Fruit fly (Drosophila melanogaster): ENCODE measurements around the gene sba.

- TF ChIP-seq CG5204 (GFP tag; optimal IDR thresholded peaks at IDR 0.05) (no peak), CG14711 (tag; optimal IDR thresholded peaks at IDR 0.05) (no peak), Hr96 (GFP tag; optimal IDR thresholded peaks at IDR 0.05) (no peak), ovo (GFP tag; optimal IDR thresholded peaks at IDR 0.05) (peak; percentile 27), CG1620 (GFP tag; optimal IDR thresholded peaks at IDR 0.05) (no peak), CG11617 (GFP tag; optimal IDR thresholded peaks at IDR 0.05) (no peak), CG7045 (GFP tag; optimal IDR thresholded peaks at IDR 0.05) (no peak), kay (GFP tag; ENCODE audit: borderline replicate concordance) (no peak), Clk (GFP tag; optimal IDR thresholded peaks at IDR 0.05) (no peak), tj (GFP tag; optimal IDR thresholded peaks at IDR 0.05) (no peak), bab1 (GFP tag; optimal IDR thresholded peaks at IDR 0.05) (peak; percentile 34), pad (GFP tag; optimal IDR thresholded peaks at IDR 0.05) (no peak)
These were observed at the start of gene sba, which contains the start of gene CG31141 for dm6 chr3R:23922502-23923350.

Measured in whole organism, adult.